Worm (Caenorhabditis elegans) whole organism, L2 larva: ENCODE results near the gene pigq-1.

Source experiments
- ama-1 ChIP-seq: fragments of 150-350 bp; optimal IDR thresholded peaks from 2 replicates; lab custom pipeline; 2018; ENCODE audit warnings: inconsistent platforms
- ceh-82 ChIP-seq: fragments of 150-350 bp; optimal IDR thresholded peaks from 2 replicates; lab custom pipeline; 2014; ENCODE audit warnings: missing biosample characterization, missing genetic modification characterization
- fos-1 ChIP-seq: fragments of 150-350 bp; optimal IDR thresholded peaks from 2 replicates; lab custom pipeline; 2014; ENCODE audit warnings: missing biosample characterization, missing genetic modification characterization
- lin-39 ChIP-seq: fragments of 150-350 bp; optimal IDR thresholded peaks from 2 replicates; lab custom pipeline; 2014; ENCODE audit warnings: missing biosample characterization, missing genetic modification reagents, missing genetic modification characterization
- lsy-2 ChIP-seq, 2 experiments: fragments of 150-350 bp in 1 of 2; sonication (generic microtip) in 1 of 2; optimal IDR thresholded peaks; 2 replicates each; lab custom pipeline; 2014 to 2017; ENCODE audit warnings: missing biosample characterization in 2 of 2, missing genetic modification characterization in 2 of 2
- nhr-11 ChIP-seq: fragments of 150-350 bp; optimal IDR thresholded peaks from 2 replicates; lab custom pipeline; 2014; ENCODE audit warnings: missing biosample characterization, missing genetic modification characterization
- nhr-12 ChIP-seq: fragments of 150-350 bp; optimal IDR thresholded peaks from 2 replicates; lab custom pipeline; 2014; ENCODE audit warnings: missing biosample characterization, missing genetic modification characterization
- unc-39 ChIP-seq: fragments of 150-350 bp; optimal IDR thresholded peaks from 2 replicates; lab custom pipeline; 2014; ENCODE audit warnings: missing biosample characterization, missing genetic modification characterization

DNA sequence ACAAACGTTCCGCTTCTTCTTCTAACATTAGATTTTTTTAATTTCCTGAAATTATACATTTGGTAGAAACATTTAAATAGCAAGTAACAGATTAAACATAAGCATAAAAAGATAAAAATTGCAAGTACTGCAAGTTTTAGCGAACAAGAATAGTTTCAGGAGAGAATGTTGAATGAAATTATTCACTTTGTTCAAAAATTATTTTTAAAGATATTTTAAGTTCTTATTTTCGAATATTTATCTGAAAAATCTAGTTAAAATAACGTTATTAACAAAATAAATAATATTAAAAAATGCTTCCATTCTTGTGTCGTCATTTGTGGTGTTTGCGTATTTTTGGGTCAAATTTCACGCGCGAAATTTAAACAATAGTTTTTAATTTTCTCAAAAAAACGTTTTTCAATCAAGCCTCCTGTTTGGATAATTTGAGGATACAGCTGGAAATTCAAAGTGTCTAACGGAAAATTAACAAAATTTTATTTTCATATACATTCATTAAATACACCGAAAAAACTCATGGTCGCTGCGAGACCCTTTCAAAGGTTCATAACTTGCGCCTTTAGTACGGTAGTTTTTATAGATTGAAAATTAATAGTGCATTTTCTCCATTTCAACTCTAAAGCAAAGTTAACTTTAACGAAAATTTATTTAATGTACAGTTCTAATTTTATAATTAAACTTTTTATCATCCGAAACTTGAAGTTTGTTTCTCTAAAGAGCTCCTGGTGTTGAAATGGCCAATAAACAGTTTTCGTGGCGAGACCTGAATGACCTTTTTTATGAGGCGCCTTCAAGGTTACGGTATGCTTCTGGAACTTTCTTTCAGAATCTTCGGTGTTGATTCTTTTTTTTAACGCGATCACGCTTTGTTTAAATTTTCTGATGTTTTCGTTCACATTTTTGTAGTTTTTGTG is 4.5 kb downstream of the pigq-1 start, which contains the start of gene skih-2:
- TF ChIP-seq nhr-12 (tag; lab: Kevin White, UChicago), result no peak
- no peak for TF ChIP-seq unc-39 (tag; lab: Kevin White, UChicago)
- no peak for TF ChIP-seq ama-1 (lab: Kevin White, UChicago)
- no peak for TF ChIP-seq ceh-82 (tag; lab: Kevin White, UChicago)
- no peak for TF ChIP-seq fos-1 (tag; lab: Kevin White, UChicago)
- no peak for TF ChIP-seq nhr-11 (tag; lab: Kevin White, UChicago)
- peak; percentile 14 to 80 for TF ChIP-seq lsy-2 (tag; optimal IDR thresholded peaks at IDR 0.05; lab: Kevin White, UChicago)
- no peak for TF ChIP-seq lin-39 (tag; lab: Kevin White, UChicago)
